Worm (Caenorhabditis elegans) whole organism, L4 larva: ENCODE measurements around the gene T23F6.2.

Source experiments
- F37D6.2 ChIP-seq: sonication (generic microtip); optimal IDR thresholded peaks from 2 replicates; lab custom pipeline; 2016; ENCODE audit warnings: mild to moderate bottlenecking, missing genetic modification characterization, missing compliant biosample characterization
- R02D3.7 ChIP-seq: fragments of 150-350 bp; sonication (generic microtip); optimal IDR thresholded peaks from 3 replicates; lab custom pipeline; 2014; ENCODE audit warnings: missing biosample characterization, missing genetic modification characterization
- T20F7.1 ChIP-seq: fragments of 200-800 bp; sonication (Bioruptor generic); optimal IDR thresholded peaks from 2 replicates; lab custom pipeline; 2018; ENCODE audit warnings: mild to moderate bottlenecking, missing genetic modification characterization, missing compliant biosample characterization
- T26A8.4 ChIP-seq: fragments of 200-800 bp; sonication (Bioruptor generic); IDR thresholded peaks from 2 replicates; pipeline ENCODE4 v1.3.6; 2022; ENCODE audit warnings: missing genetic modification characterization, missing compliant biosample characterization
- Y105C5A.15 ChIP-seq: fragments of 200-800 bp; sonication (Bioruptor generic); IDR thresholded peaks from 2 replicates; pipeline ENCODE4 v1.3.6; 2022; ENCODE audit warnings: missing genetic modification characterization, missing compliant biosample characterization
- Y48G9A.11 ChIP-seq: fragments of 200-800 bp; sonication (Bioruptor generic); IDR thresholded peaks from 2 replicates; pipeline ENCODE4 v1.3.6; 2022; ENCODE audit warnings: missing genetic modification reagents, missing genetic modification characterization, missing compliant biosample characterization
- ZK546.5 ChIP-seq, 2 experiments: sonication (generic microtip); optimal IDR thresholded peaks; 2 replicates each; lab custom pipeline; 2017; ENCODE audit warnings: missing biosample characterization in 2 of 2, missing genetic modification characterization in 2 of 2
- aha-1 ChIP-seq: fragments of 150-350 bp; peaks from one replicate; lab custom pipeline; 2014; ENCODE audit warnings: missing biosample characterization, missing genetic modification characterization
- aly-2 ChIP-seq: sonication (generic microtip); optimal IDR thresholded peaks from 2 replicates; lab custom pipeline; 2018; ENCODE audit warnings: missing biosample characterization, missing genetic modification characterization
- ama-1 ChIP-seq: fragments of 150-350 bp; optimal IDR thresholded peaks from 2 replicates; lab custom pipeline; 2014; ENCODE audit warnings: inconsistent platforms, mixed read lengths
- attf-4 ChIP-seq: sonication (generic microtip); optimal IDR thresholded peaks from 3 replicates; lab custom pipeline; 2017; ENCODE audit warnings: missing biosample characterization, missing genetic modification characterization
- ceh-62 ChIP-seq: sonication (generic microtip); optimal IDR thresholded peaks from 2 replicates; lab custom pipeline; 2017; ENCODE audit warnings: missing biosample characterization, missing genetic modification characterization
- daf-16 ChIP-seq, 3 experiments: sonication (generic microtip); optimal IDR thresholded peaks; 2 replicates each; lab custom pipeline; 2016 to 2017; ENCODE audit warnings: missing genetic modification characterization in 3 of 3, missing genetic modification reagents in 3 of 3, mild to moderate bottlenecking in 2 of 3, missing compliant biosample characterization in 2 of 3, missing biosample characterization in 1 of 3, moderate library complexity in 1 of 3
- daf-8 ChIP-seq: fragments of 200-800 bp; sonication (Bioruptor generic); IDR thresholded peaks from 2 replicates; pipeline ENCODE4 v1.3.6; 2022; ENCODE audit warnings: missing genetic modification characterization, missing compliant biosample characterization
- dmd-6 ChIP-seq: fragments of 200-800 bp; sonication (Bioruptor generic); IDR thresholded peaks from 2 replicates; pipeline ENCODE4 v1.3.6; 2022; ENCODE audit warnings: missing genetic modification reagents, missing genetic modification characterization, missing compliant biosample characterization
- dmd-8 ChIP-seq: fragments of 200-800 bp; sonication (Bioruptor generic); IDR thresholded peaks from 2 replicates; pipeline ENCODE4 v1.3.6; 2022; ENCODE audit warnings: missing genetic modification characterization, missing compliant biosample characterization
- dmd-9 ChIP-seq: fragments of 200-800 bp; sonication (Bioruptor generic); IDR thresholded peaks from 2 replicates; pipeline ENCODE4 v1.3.6; 2022; ENCODE audit warnings: missing genetic modification reagents, missing genetic modification characterization, missing compliant biosample characterization
- dve-1 ChIP-seq: sonication (generic microtip); optimal IDR thresholded peaks from 2 replicates; lab custom pipeline; 2017; ENCODE audit warnings: antibody characterized with exemption, mild to moderate bottlenecking, missing genetic modification characterization, missing compliant biosample characterization; ENCODE audit not compliant: insufficient read depth
- fkh-10 ChIP-seq: fragments of 150-350 bp; optimal IDR thresholded peaks from 2 replicates; lab custom pipeline; 2014; ENCODE audit warnings: missing biosample characterization, missing genetic modification reagents, missing genetic modification characterization
- fos-1 ChIP-seq: fragments of 150-350 bp; optimal IDR thresholded peaks from 2 replicates; lab custom pipeline; 2014; ENCODE audit warnings: missing biosample characterization, missing genetic modification characterization
- hif-1 ChIP-seq, 2 experiments: sonication (generic microtip); optimal IDR thresholded peaks; 2 replicates each; lab custom pipeline; 2016 to 2017; ENCODE audit warnings: missing compliant biosample characterization in 2 of 2, missing genetic modification characterization in 2 of 2, missing genetic modification reagents in 2 of 2, missing genotype in 2 of 2, mild to moderate bottlenecking in 1 of 2
- hlh-11 ChIP-seq: fragments of 200-800 bp; sonication (Bioruptor generic); optimal IDR thresholded peaks from 2 replicates; lab custom pipeline; 2018; ENCODE audit warnings: mild to moderate bottlenecking, missing genetic modification characterization, missing compliant biosample characterization
- lim-7 ChIP-seq: fragments of 200-800 bp; sonication (Bioruptor generic); IDR thresholded peaks from 2 replicates; pipeline ENCODE4 v1.3.6; 2022; ENCODE audit warnings: missing genetic modification characterization, missing compliant biosample characterization
- lin-15B ChIP-seq: fragments of 150-350 bp; sonication (generic microtip); optimal IDR thresholded peaks from 3 replicates; lab custom pipeline; 2014; ENCODE audit warnings: missing biosample characterization, missing genetic modification characterization
- lin-38 ChIP-seq: fragments of 200-800 bp; sonication (Bioruptor generic); IDR thresholded peaks from 2 replicates; pipeline ENCODE4 v1.3.6; 2022; ENCODE audit warnings: missing genetic modification reagents, missing genetic modification characterization, missing compliant biosample characterization
- madf-9 ChIP-seq: fragments of 200-800 bp; sonication (Bioruptor generic); conservative IDR thresholded peaks from 2 replicates; pipeline ENCODE4 v1.3.6; 2022; ENCODE audit warnings: missing genetic modification reagents, missing genetic modification characterization, missing compliant biosample characterization
- mdt-29 ChIP-seq: fragments of 200-800 bp; sonication (Bioruptor generic); IDR thresholded peaks from 2 replicates; pipeline ENCODE4 v1.3.6; 2022; ENCODE audit warnings: missing genetic modification reagents, missing genetic modification characterization, missing compliant biosample characterization
- mes-2 ChIP-seq: sonication (generic microtip); optimal IDR thresholded peaks from 2 replicates; lab custom pipeline; 2016; ENCODE audit warnings: missing genotype, mild to moderate bottlenecking, missing genetic modification characterization, missing compliant biosample characterization; ENCODE audit not compliant: poor library complexity, severe bottlenecking
- nhr-28 ChIP-seq: fragments of 150-350 bp; optimal IDR thresholded peaks from 2 replicates; lab custom pipeline; 2014; ENCODE audit warnings: missing biosample characterization, missing genetic modification characterization
- nhr-41 ChIP-seq: fragments of 200-800 bp; sonication (Bioruptor generic); IDR thresholded peaks from 2 replicates; pipeline ENCODE4 v1.3.6; 2022; ENCODE audit warnings: missing genetic modification reagents, missing genetic modification characterization, missing compliant biosample characterization
- nhr-48 ChIP-seq: sonication (generic microtip); optimal IDR thresholded peaks from 2 replicates; lab custom pipeline; 2016; ENCODE audit warnings: mild to moderate bottlenecking, missing genetic modification characterization, missing compliant biosample characterization
- nhr-76 ChIP-seq: fragments of 150-350 bp; optimal IDR thresholded peaks from 2 replicates; lab custom pipeline; 2014; ENCODE audit warnings: missing biosample characterization, missing genetic modification characterization
- pha-4 ChIP-seq, 2 experiments: fragments of 150-350 bp in 1 of 2; fragments of 200-800 bp in 1 of 2; sonication (Bioruptor generic) in 1 of 2; IDR thresholded peaks in 1 of 2; optimal IDR thresholded peaks in 1 of 2; 2 replicates each; pipeline versions ENCODE4 v1.3.6 to Lab custom; 2014 to 2022; ENCODE audit warnings: missing genetic modification characterization in 2 of 2, missing genetic modification reagents in 2 of 2, missing biosample characterization in 1 of 2, missing compliant biosample characterization in 1 of 2
- pqm-1 ChIP-seq: sonication (generic microtip); optimal IDR thresholded peaks from 2 replicates; lab custom pipeline; 2017; ENCODE audit warnings: missing biosample characterization, missing genetic modification characterization
- saeg-2 ChIP-seq: fragments of 200-800 bp; sonication (Bioruptor generic); IDR thresholded peaks from 2 replicates; pipeline ENCODE4 v1.3.6; 2022; ENCODE audit warnings: missing genetic modification reagents, missing genetic modification characterization, missing compliant biosample characterization
- tag-97 ChIP-seq: fragments of 200-800 bp; sonication (Bioruptor generic); IDR thresholded peaks from 2 replicates; pipeline ENCODE4 v1.3.6; 2022; ENCODE audit warnings: missing genetic modification characterization, missing compliant biosample characterization
- tra-1 ChIP-seq: fragments of 200-800 bp; sonication (Bioruptor generic); IDR thresholded peaks from 2 replicates; pipeline ENCODE4 v1.3.6; 2022; ENCODE audit warnings: missing genetic modification reagents, missing genetic modification characterization, missing compliant biosample characterization
- unc-130 ChIP-seq: sonication (generic microtip); optimal IDR thresholded peaks from 2 replicates; lab custom pipeline; 2016; ENCODE audit warnings: missing genetic modification reagents, missing genetic modification characterization, missing compliant biosample characterization
- vab-7 ChIP-seq: fragments of 200-800 bp; sonication (Bioruptor generic); IDR thresholded peaks from 2 replicates; pipeline ENCODE4 v1.3.6; 2022; ENCODE audit warnings: missing genetic modification reagents, missing genetic modification characterization, missing compliant biosample characterization

T23F6.2 gene

DNA sequence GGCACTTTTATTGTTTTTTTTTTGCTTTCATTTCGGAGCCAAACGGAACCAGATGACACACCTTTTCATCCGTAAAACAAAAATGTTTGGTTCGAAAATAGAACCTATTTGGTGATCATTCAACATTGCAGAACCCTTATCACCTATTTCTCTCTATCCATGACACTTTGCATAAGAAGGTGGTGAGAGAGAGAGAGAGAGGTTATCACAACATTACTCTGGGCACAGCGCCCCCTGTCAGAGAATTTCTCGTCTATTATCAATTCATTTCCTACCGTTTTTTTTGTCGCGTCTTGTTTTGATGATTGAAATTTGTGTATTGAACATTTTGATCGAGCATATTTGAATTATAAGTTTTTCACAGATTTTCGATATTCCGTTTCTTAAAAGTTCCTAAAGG is 21.0 kb upstream of the T23F6.2 start:
- TF ChIP-seq fos-1 (tag; lab: Kevin White, UChicago) (no peak), pqm-1 (tag; lab: Kevin White, UChicago) (peak; percentile 60), lin-38 (no peak), T26A8.4 (GFP tag; lab: Robert Waterston, UW) (no peak), lim-7 (GFP tag; lab: Robert Waterston, UW) (no peak), tra-1 (GFP tag; lab: Robert Waterston, UW) (0 out of 2 replicates have a peak, but pooled peaks have one; percentile 38), nhr-76 (tag; lab: Kevin White, UChicago) (no peak), R02D3.7 (no peak), fkh-10 (no peak), hlh-11 (tag; lab: Kevin White, UChicago) (peak; percentile 53), hif-1 (tag; optimal IDR thresholded peaks at IDR 0.05; lab: Kevin White, UChicago) (no peak), dmd-9 (no peak), nhr-48 (tag; lab: Kevin White, UChicago) (no peak), pha-4 (GFP tag; IDR thresholded peaks at IDR 0.05; lab: Robert Waterston, UW) (no peak), pha-4 (tag; optimal IDR thresholded peaks at IDR 0.05; lab: Kevin White, UChicago) (no peak), nhr-28 (tag; lab: Kevin White, UChicago) (peak; percentile 61), ama-1 (lab: Kevin White, UChicago) (no peak), Y48G9A.11 (GFP tag; lab: Robert Waterston, UW) (no peak), aly-2 (tag; lab: Kevin White, UChicago) (no peak), dmd-6 (GFP tag; lab: Robert Waterston, UW) (peak; percentile 46; the same call in 1 of the 2 replicates), mes-2 (tag; lab: Kevin White, UChicago) (no peak), daf-16 (GFP tag; optimal IDR thresholded peaks at IDR 0.05; lab: Kevin White, UChicago) (no peak), daf-16 (tag; optimal IDR thresholded peaks at IDR 0.05; lab: Kevin White, UChicago) (peak; percentile 73), aha-1 (tag; lab: Kevin White, UChicago) (no peak), daf-8 (GFP tag; lab: Robert Waterston, UW) (no peak), saeg-2 (GFP tag; lab: Robert Waterston, UW) (no peak), nhr-41 (GFP tag; lab: Robert Waterston, UW) (peak; percentile 69; the same call in 1 of the 2 replicates), vab-7 (no peak), madf-9 (no peak), F37D6.2 (tag; lab: Kevin White, UChicago) (no peak), lin-15B (no peak), tag-97 (GFP tag; lab: Robert Waterston, UW) (no peak), dve-1 (tag; lab: Kevin White, UChicago) (no peak), ZK546.5 (tag; optimal IDR thresholded peaks at IDR 0.05; lab: Kevin White, UChicago) (no peak), dmd-8 (no peak), mdt-29 (GFP tag; lab: Robert Waterston, UW) (no peak), T20F7.1 (GFP tag; lab: Kevin White, UChicago) (no peak), attf-4 (tag; lab: Kevin White, UChicago) (no peak)
- TF ChIP-seq, all 104 proteins: peak for 7

DNA sequence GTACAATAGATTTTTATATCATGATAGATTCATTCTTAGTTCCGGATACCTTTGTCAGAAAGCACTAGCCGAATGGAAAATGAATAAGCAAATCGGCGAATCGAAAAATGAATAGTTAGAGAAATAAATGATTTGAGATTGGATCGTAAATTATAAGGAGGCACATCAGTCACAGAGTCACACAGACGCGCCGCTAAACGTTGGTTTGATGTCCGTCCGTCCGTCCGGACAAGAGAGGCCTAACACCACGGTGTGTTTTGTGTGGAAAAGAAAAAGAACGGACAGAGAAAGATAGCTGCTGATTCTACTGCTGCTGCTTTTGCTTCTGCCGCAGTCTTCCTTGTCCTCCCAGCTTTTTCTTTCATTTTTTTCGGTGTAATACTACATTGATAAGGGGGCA is 20.2 kb upstream of the T23F6.2 start:
- TF ChIP-seq Y105C5A.15 (no peak), unc-130 (GFP tag; lab: Kevin White, UChicago) (no peak), nhr-28 (tag; lab: Kevin White, UChicago) (peak; percentile 45), dmd-6 (GFP tag; lab: Robert Waterston, UW) (0 out of 2 replicates have a peak, but pooled peaks have one; percentile 6), hlh-11 (tag; lab: Kevin White, UChicago) (peak; percentile 37), daf-16 (GFP tag; optimal IDR thresholded peaks at IDR 0.05; lab: Kevin White, UChicago) (no peak), daf-16 (tag; optimal IDR thresholded peaks at IDR 0.05; lab: Kevin White, UChicago) (peak; percentile 40), ceh-62 (no peak)
- TF ChIP-seq, all 104 proteins: peak for 4
